Worm (Caenorhabditis elegans) whole organism, L4/young adult: ENCODE results near the gene ZK686.3.

Experiments
- W03F9.2 ChIP-seq: fragments of 150-350 bp; optimal IDR thresholded peaks from 2 replicates; lab custom pipeline; 2014; ENCODE audit warnings: missing biosample characterization, missing genetic modification characterization
- dao-5 ChIP-seq: sonication (generic microtip); optimal IDR thresholded peaks from 2 replicates; lab custom pipeline; 2016; ENCODE audit warnings: missing genotype, missing genetic modification characterization, moderate library complexity, missing compliant biosample characterization
- him-1 ChIP-seq: sonication (generic microtip); optimal IDR thresholded peaks from 2 replicates; lab custom pipeline; 2016; ENCODE audit warnings: missing genotype, missing genetic modification reagents, missing genetic modification characterization, missing compliant biosample characterization

ZK686.3 gene

DNA sequence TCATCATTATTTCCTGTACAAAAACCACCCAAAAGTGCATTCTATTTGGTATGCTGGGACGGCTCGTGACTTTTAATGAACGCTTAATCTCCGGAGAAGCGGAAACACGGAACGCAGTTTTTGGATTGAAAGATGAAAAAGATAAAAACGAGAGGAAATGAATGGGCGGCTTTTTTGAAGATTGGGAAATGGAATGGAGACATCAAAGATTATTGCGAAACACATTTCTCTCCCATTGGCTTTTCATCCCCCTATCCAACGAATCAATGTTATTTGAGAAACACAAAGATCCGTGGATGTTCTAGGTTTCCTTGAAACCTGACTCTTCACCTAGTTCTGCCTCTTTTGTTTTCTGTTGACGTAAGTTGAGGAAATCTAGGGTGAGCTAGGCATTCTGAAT is 44.4 kb downstream of the ZK686.3 start:
- TF ChIP-seq dao-5 (no peak), him-1 (tag; lab: Kevin White, UChicago) (peak; percentile 26)

DNA sequence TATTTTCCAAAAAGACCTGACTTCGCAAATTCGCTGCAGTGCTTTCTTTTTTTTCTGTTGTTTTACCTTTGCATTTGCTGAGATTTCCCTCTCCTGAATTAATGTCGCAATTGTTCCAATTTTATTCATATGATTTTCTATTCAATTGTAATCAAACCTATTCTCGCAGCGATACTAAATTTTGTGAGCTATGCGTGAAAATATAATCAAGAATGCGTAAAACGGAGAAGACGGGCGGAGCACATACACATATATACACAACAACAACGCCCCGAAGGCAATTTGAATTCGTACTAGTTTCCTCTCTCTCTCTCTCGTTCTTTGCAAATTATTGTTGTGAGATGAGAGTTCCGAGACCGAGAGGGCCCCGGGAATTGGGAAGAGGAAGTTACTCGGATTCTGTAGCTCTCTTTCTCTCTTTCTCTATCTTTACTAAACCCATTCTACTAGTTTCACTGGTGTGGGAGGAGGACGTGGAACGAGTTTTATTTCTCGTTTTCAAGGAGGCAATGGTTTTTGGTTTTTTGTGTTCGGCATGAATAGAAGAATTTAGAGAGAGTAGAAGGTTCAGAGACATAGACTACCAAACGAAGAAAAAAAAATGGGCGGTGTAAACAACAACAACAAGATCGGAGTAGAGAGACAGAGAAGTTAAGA is 45.3 kb downstream of the ZK686.3 start:
- TF ChIP-seq him-1 (tag; lab: Kevin White, UChicago) (no peak), W03F9.2 (tag; lab: Kevin White, UChicago) (peak; percentile 37), dao-5 (no peak)

DNA sequence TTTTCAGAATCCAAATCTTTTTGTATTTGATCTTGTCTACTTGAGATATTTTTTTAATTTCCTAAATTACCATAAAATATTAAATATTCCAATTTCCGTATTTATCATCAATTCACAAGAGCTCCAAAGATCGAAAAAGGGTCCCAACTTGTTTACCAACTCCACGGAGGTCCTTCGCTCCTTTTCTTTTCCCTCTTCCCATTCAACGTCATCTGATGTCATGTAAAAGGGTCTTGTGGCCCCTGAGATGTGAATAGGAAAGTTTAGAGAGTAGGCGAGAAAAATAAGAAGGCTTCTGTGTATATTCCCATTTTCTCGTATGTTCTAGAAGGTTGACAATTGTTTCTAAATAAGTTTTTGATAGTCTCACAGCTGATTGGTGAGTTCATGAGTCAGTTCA is 45.9 kb downstream of the ZK686.3 start:
- TF ChIP-seq dao-5 (no peak), W03F9.2 (tag; lab: Kevin White, UChicago) (no peak), him-1 (tag; lab: Kevin White, UChicago) (no peak)

DNA sequence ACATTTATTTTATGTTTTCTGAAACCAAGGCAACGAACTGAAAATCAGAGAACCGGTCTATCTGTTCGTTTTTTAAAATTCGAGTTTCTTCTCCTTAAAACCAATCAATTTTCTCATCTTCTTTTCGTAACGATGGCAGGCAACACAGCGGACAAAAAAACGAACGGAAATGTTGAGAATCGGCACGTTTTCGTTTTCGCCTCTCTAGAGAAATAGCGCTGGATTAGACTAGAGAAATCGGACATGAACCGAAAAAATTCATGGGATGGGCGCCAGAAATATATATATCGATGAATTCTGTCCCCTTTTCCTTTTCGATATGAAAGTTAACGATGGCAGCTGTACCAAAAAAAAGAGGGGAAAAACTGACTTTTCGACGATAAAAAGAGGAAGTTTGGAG is 46.5 kb downstream of the ZK686.3 start:
- no peak for TF ChIP-seq dao-5
- TF ChIP-seq him-1 (tag; lab: Kevin White, UChicago): no peak
- no peak for TF ChIP-seq W03F9.2 (tag; lab: Kevin White, UChicago)

DNA sequence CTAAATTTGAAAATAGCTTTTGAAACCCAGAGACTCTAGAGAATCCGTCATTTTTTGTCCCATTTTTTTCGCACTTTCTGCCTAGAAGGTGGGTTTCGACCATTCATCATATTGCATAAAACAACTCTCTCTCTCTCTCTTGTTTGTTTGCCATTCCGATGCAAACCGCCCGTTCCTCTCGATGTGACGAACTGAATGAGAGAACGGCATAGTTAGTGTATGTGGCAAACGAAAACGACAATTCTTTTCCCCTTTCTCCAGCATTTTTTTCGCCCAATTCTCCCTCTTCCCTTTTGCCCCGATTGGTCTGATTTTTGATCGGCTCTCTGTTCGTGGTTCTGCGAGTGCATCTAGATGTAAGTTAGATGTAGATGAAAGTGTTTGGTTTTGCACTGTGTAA is 47.4 kb downstream of the ZK686.3 start:
- TF ChIP-seq dao-5 (no peak), him-1 (tag; lab: Kevin White, UChicago) (no peak), W03F9.2 (tag; lab: Kevin White, UChicago) (no peak)

DNA sequence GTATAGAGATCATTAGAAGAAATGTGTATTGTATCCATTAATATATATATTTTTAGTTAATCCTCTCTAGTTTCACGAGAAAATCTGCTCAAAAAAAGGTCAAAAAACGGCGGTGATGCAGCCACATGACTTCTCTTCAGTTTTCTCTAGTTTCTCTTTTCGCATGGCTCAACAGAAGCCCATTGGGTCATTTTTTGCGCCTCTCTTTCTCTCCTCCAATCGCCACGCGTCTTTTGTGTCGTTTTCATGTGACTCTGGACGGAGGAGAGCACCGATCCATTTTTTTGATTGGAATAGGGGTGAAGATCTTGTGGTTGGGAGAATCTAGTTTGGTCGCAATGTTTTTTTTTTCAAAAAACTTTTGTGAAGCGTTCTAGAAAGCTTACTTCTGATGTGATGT is 48.0 kb downstream of the ZK686.3 start:
- TF ChIP-seq W03F9.2 (tag; lab: Kevin White, UChicago) (peak; percentile 47), dao-5 (no peak), him-1 (tag; lab: Kevin White, UChicago) (peak; percentile 52)

DNA sequence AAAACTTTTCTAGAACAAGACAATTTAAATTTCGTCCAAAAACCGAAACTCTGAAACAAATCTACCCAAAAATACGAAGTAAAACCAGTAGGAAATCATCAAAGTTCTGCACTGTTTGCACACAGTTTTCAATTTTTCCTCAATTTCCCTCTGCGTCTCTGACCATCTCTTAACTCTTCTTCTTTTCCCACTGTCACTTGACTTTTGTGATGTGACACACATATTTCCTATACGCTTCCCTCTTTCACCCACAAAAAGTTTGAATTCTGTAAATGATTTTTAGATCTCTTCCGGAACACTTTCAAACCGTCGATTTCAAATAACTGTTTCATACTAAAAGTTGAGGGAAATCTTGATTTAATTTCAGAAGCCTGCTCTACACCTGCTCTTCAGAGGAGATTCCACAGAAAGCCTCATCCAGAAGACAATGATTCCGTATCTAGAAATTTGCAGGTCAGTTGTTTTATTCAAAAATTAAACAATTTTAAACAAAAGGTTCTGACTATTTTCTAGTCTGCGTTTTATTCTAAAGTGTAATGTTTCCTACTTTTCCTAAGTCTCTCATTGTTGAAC is 49.4 kb downstream of the ZK686.3 start, which contains the start of gene ncl-1:
Gene ncl-1 (plus strand): TSS at position 366 of the 573 bp plus-strand sequence.
- TF ChIP-seq W03F9.2 (tag; lab: Kevin White, UChicago) (no peak), him-1 (tag; lab: Kevin White, UChicago) (no peak), dao-5 (no peak)

DNA sequence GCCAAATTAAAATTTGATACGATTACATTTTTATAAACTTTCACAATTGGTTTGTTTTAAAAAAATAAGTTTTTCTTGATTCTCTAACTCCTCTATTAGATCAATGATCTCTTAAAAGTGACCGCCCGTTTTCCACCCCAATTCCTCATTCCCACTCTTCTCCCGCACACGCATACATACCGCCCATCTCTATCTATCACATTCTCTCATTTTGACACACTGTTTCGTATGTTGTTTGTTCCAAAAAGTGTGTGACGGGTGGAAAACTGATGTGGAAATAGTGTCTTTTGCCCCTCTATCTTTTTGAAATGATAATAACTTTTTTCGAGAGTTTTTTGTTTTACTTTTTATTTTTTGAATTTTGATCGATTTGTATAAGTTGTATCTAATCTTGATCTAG is 50.5 kb downstream of the ZK686.3 start:
- TF ChIP-seq W03F9.2 (tag; lab: Kevin White, UChicago) (peak; percentile 56), him-1 (tag; lab: Kevin White, UChicago) (no peak)
